Worm (Caenorhabditis elegans) whole organism, L3 larva: ENCODE measurements around the gene gba-2.
"Not testable (repeated sequence)": the region's sequence is repeated elsewhere in the genome, so short reads cannot be mapped to it uniquely, and the experiment has no call there.

Experiments
- R02D3.7 ChIP-seq: fragments of 150-350 bp; optimal IDR thresholded peaks from 2 replicates; lab custom pipeline; 2014; ENCODE audit warnings: missing biosample characterization, missing genetic modification characterization
- ZK546.5 ChIP-seq: sonication (generic microtip); optimal IDR thresholded peaks from 2 replicates; lab custom pipeline; 2017; ENCODE audit warnings: missing biosample characterization, missing genetic modification characterization
- aly-2 ChIP-seq: fragments of 150-350 bp; optimal IDR thresholded peaks from 2 replicates; lab custom pipeline; 2014; ENCODE audit warnings: missing biosample characterization, missing genetic modification characterization
- ama-1 ChIP-seq: fragments of 150-350 bp; optimal IDR thresholded peaks from 2 replicates; lab custom pipeline; 2018
- ceh-16 ChIP-seq: sonication (generic microtip); optimal IDR thresholded peaks from 2 replicates; lab custom pipeline; 2017; ENCODE audit warnings: missing biosample characterization, missing genetic modification characterization
- ceh-28 ChIP-seq: fragments of 150-350 bp; optimal IDR thresholded peaks from 2 replicates; lab custom pipeline; 2014; ENCODE audit warnings: missing biosample characterization, missing genetic modification reagents, missing genetic modification characterization
- ceh-82 ChIP-seq: fragments of 150-350 bp; optimal IDR thresholded peaks from 2 replicates; lab custom pipeline; 2014; ENCODE audit warnings: missing biosample characterization, missing genetic modification characterization
- egl-27 ChIP-seq: sonication (generic microtip); optimal IDR thresholded peaks from 4 replicates; lab custom pipeline; 2017; ENCODE audit warnings: missing biosample characterization, missing genetic modification reagents, missing genetic modification characterization
- egl-5 ChIP-seq: fragments of 150-350 bp; optimal IDR thresholded peaks from 2 replicates; lab custom pipeline; 2017; ENCODE audit warnings: missing biosample characterization, missing genetic modification reagents, missing genetic modification characterization, inconsistent platforms
- elt-1 ChIP-seq: fragments of 150-350 bp; optimal IDR thresholded peaks from 2 replicates; lab custom pipeline; 2014; ENCODE audit warnings: missing biosample characterization, missing genetic modification characterization
- elt-3 ChIP-seq, 3 experiments: fragments of 150-350 bp in 1 of 3; sonication (generic microtip) in 2 of 3; optimal IDR thresholded peaks; 2 replicates in 2 of 3; 4 replicates in 1 of 3; lab custom pipeline; 2014 to 2017; ENCODE audit warnings: missing biosample characterization in 3 of 3, missing genetic modification characterization in 3 of 3
- fkh-10 ChIP-seq: sonication (generic microtip); optimal IDR thresholded peaks from 2 replicates; lab custom pipeline; 2017; ENCODE audit warnings: missing biosample characterization, missing genetic modification reagents, missing genetic modification characterization
- fkh-2 ChIP-seq: fragments of 150-350 bp; optimal IDR thresholded peaks from 2 replicates; lab custom pipeline; 2014; ENCODE audit warnings: missing biosample characterization, missing genetic modification reagents, missing genetic modification characterization
- fos-1 ChIP-seq: fragments of 150-350 bp; optimal IDR thresholded peaks from 2 replicates; lab custom pipeline; 2014; ENCODE audit warnings: missing biosample characterization, missing genetic modification characterization
- hmg-11 ChIP-seq: sonication (generic microtip); optimal IDR thresholded peaks from 2 replicates; lab custom pipeline; 2016; ENCODE audit warnings: missing genetic modification characterization, missing compliant biosample characterization
- jun-1 ChIP-seq: fragments of 150-350 bp; optimal IDR thresholded peaks from 2 replicates; lab custom pipeline; 2014; ENCODE audit warnings: missing biosample characterization, missing genetic modification reagents, missing genetic modification characterization
- lsy-12 ChIP-seq: sonication (generic microtip); optimal IDR thresholded peaks from 2 replicates; lab custom pipeline; 2016; ENCODE audit warnings: mild to moderate bottlenecking, missing genetic modification characterization, missing compliant biosample characterization
- mdl-1 ChIP-seq: fragments of 150-350 bp; optimal IDR thresholded peaks from 2 replicates; lab custom pipeline; 2014; ENCODE audit warnings: missing biosample characterization, missing genetic modification characterization
- mml-1 ChIP-seq: fragments of 150-350 bp; sonication (generic microtip); optimal IDR thresholded peaks from 3 replicates; lab custom pipeline; 2014; ENCODE audit warnings: missing biosample characterization, missing genetic modification characterization
- nhr-23 ChIP-seq: fragments of 150-350 bp; optimal IDR thresholded peaks from 2 replicates; lab custom pipeline; 2014; ENCODE audit warnings: missing biosample characterization, missing genetic modification reagents, missing genetic modification characterization
- nhr-237 ChIP-seq: fragments of 150-350 bp; optimal IDR thresholded peaks from 2 replicates; lab custom pipeline; 2014; ENCODE audit warnings: missing biosample characterization, missing genetic modification characterization
- nhr-28 ChIP-seq: fragments of 150-350 bp; optimal IDR thresholded peaks from 2 replicates; lab custom pipeline; 2014; ENCODE audit warnings: missing biosample characterization, missing genetic modification characterization
- nhr-43 ChIP-seq: sonication (generic microtip); optimal IDR thresholded peaks from 2 replicates; lab custom pipeline; 2016; ENCODE audit warnings: mild to moderate bottlenecking, missing genetic modification characterization, missing compliant biosample characterization; ENCODE audit not compliant: poor library complexity, severe bottlenecking
- nhr-76 ChIP-seq: fragments of 150-350 bp; sonication (generic microtip); optimal IDR thresholded peaks from 5 replicates; lab custom pipeline; 2014; ENCODE audit warnings: missing biosample characterization, missing genetic modification characterization
- nhr-77 ChIP-seq: fragments of 150-350 bp; optimal IDR thresholded peaks from 2 replicates; lab custom pipeline; 2014; ENCODE audit warnings: missing biosample characterization, missing genetic modification characterization
- pha-4 ChIP-seq: fragments of 150-350 bp; optimal IDR thresholded peaks from 2 replicates; lab custom pipeline; 2014; ENCODE audit warnings: missing biosample characterization, missing genetic modification reagents, missing genetic modification characterization
- pqm-1 ChIP-seq: fragments of 150-350 bp; optimal IDR thresholded peaks from 2 replicates; lab custom pipeline; 2017; ENCODE audit warnings: missing biosample characterization, missing genetic modification characterization, inconsistent platforms
- sea-2 ChIP-seq: fragments of 150-350 bp; sonication (generic microtip); optimal IDR thresholded peaks from 4 replicates; lab custom pipeline; 2014; ENCODE audit warnings: missing biosample characterization, missing genetic modification reagents, missing genetic modification characterization
- skn-1 ChIP-seq: fragments of 150-350 bp; optimal IDR thresholded peaks from 2 replicates; lab custom pipeline; 2014; ENCODE audit warnings: missing biosample characterization, missing genetic modification characterization
- tbx-2 ChIP-seq: sonication (generic microtip); optimal IDR thresholded peaks from 2 replicates; lab custom pipeline; 2016; ENCODE audit warnings: mild to moderate bottlenecking, missing genetic modification characterization, missing compliant biosample characterization
- unc-39 ChIP-seq: sonication (generic microtip); optimal IDR thresholded peaks from 4 replicates; lab custom pipeline; 2017; ENCODE audit warnings: missing biosample characterization, missing genetic modification characterization
- zag-1 ChIP-seq: fragments of 150-350 bp; optimal IDR thresholded peaks from 2 replicates; lab custom pipeline; 2014; ENCODE audit warnings: missing biosample characterization, missing genetic modification characterization

Gene gba-2

DNA sequence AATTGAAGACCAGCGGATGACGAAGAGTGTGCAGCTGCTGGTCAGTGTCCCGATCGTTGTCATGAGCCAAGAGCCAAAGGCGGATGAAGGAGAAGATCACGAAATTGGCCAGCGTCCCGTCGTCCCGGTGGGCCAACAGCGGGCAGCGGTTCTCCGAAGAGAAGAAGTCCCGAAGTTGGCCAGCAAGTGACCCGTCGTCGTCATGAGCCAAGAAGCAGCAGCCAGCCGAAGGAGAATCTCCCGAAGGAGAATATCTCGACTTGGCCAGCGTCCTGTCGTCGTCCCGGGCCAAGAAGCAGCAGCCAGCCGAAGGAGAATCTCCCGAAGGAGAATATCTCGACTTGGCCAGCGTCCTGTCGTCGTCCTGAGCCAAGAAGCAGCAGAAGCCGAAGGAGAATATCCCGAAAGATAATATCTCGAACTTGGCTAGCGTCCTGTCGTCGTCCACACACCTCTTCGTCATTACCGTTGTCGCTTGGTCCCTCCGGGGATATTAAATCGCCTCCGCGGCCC lies 22.8 kb downstream of the gba-2 start, which contains the start of gene C33C12.11:
C33C12.11 (minus strand) TSS at position 463 of the 513 bp plus-strand sequence.
- TF ChIP-seq unc-39; ceh-28 (tag; lab: Kevin White, UChicago); egl-27 (tag; lab: Kevin White, UChicago): not testable (repeated sequence)

DNA sequence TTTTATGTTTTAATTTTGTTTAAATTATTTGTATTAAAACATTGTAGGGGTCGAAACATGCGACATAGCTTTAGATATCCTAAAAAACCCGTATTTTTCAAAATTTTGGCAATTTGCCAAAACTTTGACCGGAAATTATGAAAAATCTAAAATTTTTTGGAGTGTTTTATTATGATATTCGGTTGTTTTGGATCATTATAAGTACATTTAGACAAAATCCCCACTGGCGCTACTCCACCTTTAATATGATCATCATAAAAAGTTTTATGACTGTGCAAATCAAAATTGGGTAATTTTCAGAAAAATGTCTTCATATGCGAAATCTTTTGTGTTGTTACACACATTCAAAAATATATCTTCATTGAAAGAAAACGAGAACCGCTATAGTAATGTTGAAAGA lies 32.5 kb downstream of the gba-2 start, which contains the start of gene math-18:
math-18 (plus strand) TSS at position 301 of the 400 bp plus-strand sequence.
- TF ChIP-seq hmg-11; nhr-28; mdl-1 (tag; lab: Kevin White, UChicago): not testable (repeated sequence)
- TF ChIP-seq, all 47 proteins: peak for 0; not testable (repeated sequence) for 47

DNA sequence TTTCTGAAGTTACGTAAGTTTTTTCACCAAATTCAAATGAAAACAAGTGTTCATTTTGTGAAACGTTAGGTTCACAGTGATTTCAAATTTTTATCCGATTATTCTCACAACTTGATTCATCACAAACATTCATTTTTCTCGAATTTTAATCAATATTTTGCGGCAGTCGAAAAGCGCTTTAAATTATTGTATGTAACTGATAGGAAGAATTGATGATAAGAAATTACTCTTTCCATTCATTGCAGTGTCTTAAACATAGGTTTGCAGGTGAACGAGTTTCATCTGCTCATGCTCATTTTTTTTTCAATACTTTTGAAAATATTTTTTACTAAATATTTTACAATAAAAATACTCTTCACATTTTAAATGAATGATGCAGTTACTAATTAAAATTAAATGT lies 33.8 kb downstream of the gba-2 start:
- TF ChIP-seq nhr-237 (tag; lab: Kevin White, UChicago), result no peak
- TF ChIP-seq pqm-1 (tag; lab: Kevin White, UChicago), result peak; percentile 9

DNA sequence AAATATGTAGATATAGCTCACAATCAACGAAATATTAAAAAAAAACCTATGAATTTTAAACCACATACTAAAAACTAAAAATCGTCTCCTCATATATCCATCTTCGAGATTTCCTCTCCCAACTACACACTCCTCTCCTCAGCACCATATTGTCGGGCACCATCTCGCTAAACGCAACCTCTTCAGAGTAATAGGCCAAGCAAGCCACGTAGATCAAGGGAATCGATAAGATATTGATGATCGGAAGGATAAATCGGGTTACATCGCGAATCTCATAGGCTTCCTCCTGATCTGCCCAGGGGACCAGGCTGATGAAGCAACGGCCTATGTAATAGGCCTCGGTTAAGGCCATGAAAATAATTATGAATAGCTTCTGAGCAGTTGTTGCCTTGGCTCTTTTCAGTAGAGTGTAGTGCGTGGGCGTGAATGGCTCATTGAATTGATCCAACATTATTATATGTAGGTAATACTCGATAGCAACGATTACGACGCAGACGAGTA lies 35.7 kb downstream of the gba-2 start, which contains the start of the genes C40A11.7 and C40A11.8:
C40A11.7 (minus strand) TSS at position 101 of the 501 bp plus-strand sequence.
C40A11.8 (minus strand) TSS at position 451 of the 501 bp plus-strand sequence.
- TF ChIP-seq sea-2 (GFP tag; lab: Kevin White, UChicago) (no peak), nhr-237 (tag; lab: Kevin White, UChicago) (no peak), aly-2 (tag; lab: Kevin White, UChicago) (no peak), ceh-82 (tag; lab: Kevin White, UChicago) (no peak), egl-5 (tag; lab: Kevin White, UChicago) (no peak), nhr-43 (tag; lab: Kevin White, UChicago) (no peak), unc-39 (no peak), egl-27 (tag; lab: Kevin White, UChicago) (no peak), fkh-10 (GFP tag; lab: Kevin White, UChicago) (no peak), fkh-2 (tag; lab: Kevin White, UChicago) (no peak)

- TF ChIP-seq unc-39, result no peak
- TF ChIP-seq jun-1 (tag; lab: Kevin White, UChicago), result no peak
Measured at ce11 chrII:2146900-2147375, 39.3 kb downstream of the gba-2 start, which contains the start of gene C40A11.2. Gene C40A11.2 (plus strand): TSS chrII:2146950.

DNA sequence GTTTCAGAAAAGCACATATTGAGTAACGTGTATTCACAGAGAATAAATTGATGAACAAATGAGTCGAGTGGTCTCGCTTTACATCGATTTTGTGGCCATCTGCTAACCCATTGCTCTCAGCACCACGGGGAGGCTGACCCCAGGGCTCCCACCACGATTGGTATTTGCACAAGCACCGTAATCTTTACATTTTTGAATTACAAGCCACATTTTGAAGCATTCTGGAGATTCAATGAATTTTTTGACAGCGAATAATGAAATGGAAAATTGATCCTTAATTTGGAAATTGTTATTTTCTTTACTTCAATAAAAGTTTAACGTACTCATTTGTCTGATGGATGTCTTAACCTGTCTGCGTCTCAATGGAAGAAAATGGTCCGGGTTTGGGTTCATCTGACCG lies 40.7 kb downstream of the gba-2 start, which contains the start of gene C40A11.6:
C40A11.6 (minus strand) TSS at position 101 of the 400 bp plus-strand sequence.
- TF ChIP-seq jun-1 (tag; lab: Kevin White, UChicago), result no peak

DNA sequence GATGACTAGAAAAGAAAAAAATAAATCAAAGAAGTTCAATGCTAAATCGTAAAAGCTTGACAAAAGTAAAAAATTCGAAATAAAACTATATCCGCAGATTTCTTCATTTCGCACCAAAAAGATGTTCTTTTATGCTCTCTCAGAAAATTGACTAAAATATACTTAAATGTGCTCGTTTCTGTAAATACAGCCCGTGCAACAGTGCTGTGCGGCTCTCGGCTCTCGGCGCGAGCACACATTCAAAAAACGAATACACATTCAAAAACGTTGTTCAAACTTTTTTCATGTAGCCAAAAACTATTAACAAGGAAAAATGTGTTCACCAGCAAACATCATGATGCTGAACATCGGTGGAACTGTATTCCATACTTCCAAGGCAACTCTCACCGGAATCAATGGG lies 45.4 kb downstream of the gba-2 start, which contains the start of gene C40A11.3:
C40A11.3 (plus strand) TSS at position 301 of the 400 bp plus-strand sequence.
- no peak for TF ChIP-seq lsy-12 (tag; lab: Kevin White, UChicago)
- no peak for TF ChIP-seq jun-1 (tag; lab: Kevin White, UChicago)
- TF ChIP-seq R02D3.7 (tag; lab: Kevin White, UChicago), result no peak
- TF ChIP-seq ceh-16 (tag; lab: Kevin White, UChicago), result no peak
- no peak for TF ChIP-seq zag-1
- no peak for TF ChIP-seq nhr-23 (tag; lab: Kevin White, UChicago)
- TF ChIP-seq nhr-76 (tag; lab: Kevin White, UChicago), result no peak
- TF ChIP-seq nhr-28, result no peak
- TF ChIP-seq pha-4 (tag; lab: Kevin White, UChicago), result no peak
- TF ChIP-seq fos-1 (tag; lab: Kevin White, UChicago), result no peak
- no peak for TF ChIP-seq mml-1
- no peak for TF ChIP-seq ceh-28 (tag; lab: Kevin White, UChicago)
- no peak for TF ChIP-seq fkh-2 (tag; lab: Kevin White, UChicago)
- TF ChIP-seq unc-39, result no peak

ce11 chrII:2138901-2139300 lies 47.3 kb downstream of the gba-2 start:
- TF ChIP-seq fkh-2 (tag; lab: Kevin White, UChicago) (no peak), ZK546.5 (tag; lab: Kevin White, UChicago) (no peak), ceh-28 (tag; lab: Kevin White, UChicago) (no peak), ceh-16 (tag; lab: Kevin White, UChicago) (no peak), elt-1 (tag; lab: Kevin White, UChicago) (no peak), hmg-11 (no peak), egl-27 (tag; lab: Kevin White, UChicago) (no peak), ama-1 (lab: Kevin White, UChicago) (no peak), elt-3 (tag; optimal IDR thresholded peaks at IDR 0.05; lab: Kevin White, UChicago) (no peak), skn-1 (no peak), nhr-77 (tag; lab: Kevin White, UChicago) (no peak), aly-2 (tag; lab: Kevin White, UChicago) (no peak), tbx-2 (tag; lab: Kevin White, UChicago) (no peak), sea-2 (GFP tag; lab: Kevin White, UChicago) (no peak), pqm-1 (tag; lab: Kevin White, UChicago) (no peak)
